Worm (Caenorhabditis elegans) whole organism, late embryonic: Measurements from ENCODE around the gene odr-8.

ENCODE experiments used
- Y22D7AL.16 ChIP-seq: sonication (generic microtip); optimal IDR thresholded peaks from 2 replicates; lab custom pipeline; 2016; ENCODE audit warnings: missing genetic modification characterization, missing compliant biosample characterization
- ama-1 ChIP-seq: fragments of 150-350 bp; optimal IDR thresholded peaks from 2 replicates; lab custom pipeline; 2014
- ceh-30 ChIP-seq: fragments of 150-350 bp; optimal IDR thresholded peaks from 2 replicates; lab custom pipeline; 2014; ENCODE audit warnings: missing biosample characterization, missing genetic modification characterization
- ceh-9 ChIP-seq: sonication (generic microtip); optimal IDR thresholded peaks from 2 replicates; lab custom pipeline; 2016; ENCODE audit warnings: mild to moderate bottlenecking, missing genetic modification characterization, inconsistent platforms, missing compliant biosample characterization
- elt-2 ChIP-seq: sonication (generic microtip); optimal IDR thresholded peaks from 2 replicates; lab custom pipeline; 2016; ENCODE audit warnings: missing genetic modification reagents, missing genetic modification characterization, missing compliant biosample characterization
- lin-11 ChIP-seq: fragments of 200-800 bp; sonication (Bioruptor generic); optimal IDR thresholded peaks from 2 replicates; lab custom pipeline; 2018; ENCODE audit warnings: mild to moderate bottlenecking, missing genetic modification characterization, missing compliant biosample characterization
- pha-4 ChIP-seq: fragments of 150-350 bp; optimal IDR thresholded peaks from 2 replicates; lab custom pipeline; 2018; ENCODE audit warnings: missing biosample characterization, missing genetic modification reagents, missing genetic modification characterization
- pros-1 ChIP-seq: fragments of 150-350 bp; optimal IDR thresholded peaks from 2 replicates; lab custom pipeline; 2014; ENCODE audit warnings: missing biosample characterization, missing genetic modification reagents, missing genetic modification characterization
- rnt-1 ChIP-seq: sonication (generic microtip); optimal IDR thresholded peaks from 2 replicates; lab custom pipeline; 2016; ENCODE audit warnings: missing genetic modification characterization, missing compliant biosample characterization
- tbx-2 ChIP-seq: sonication (generic microtip); optimal IDR thresholded peaks from 2 replicates; lab custom pipeline; 2016; ENCODE audit warnings: missing genetic modification characterization, missing compliant biosample characterization
- unc-86 ChIP-seq: sonication (generic microtip); optimal IDR thresholded peaks from 2 replicates; lab custom pipeline; 2016; ENCODE audit warnings: missing genetic modification characterization, missing compliant biosample characterization

- TF ChIP-seq lin-11, result no peak
- no peak for TF ChIP-seq tbx-2 (tag; lab: Kevin White, UChicago)
- no peak for TF ChIP-seq pros-1 (tag; lab: Kevin White, UChicago)
- no peak for TF ChIP-seq ceh-30 (tag; lab: Kevin White, UChicago)
- no peak for TF ChIP-seq rnt-1 (tag; lab: Kevin White, UChicago)
- no peak for TF ChIP-seq ama-1 (lab: Kevin White, UChicago)
- no peak for TF ChIP-seq pha-4 (tag; lab: Kevin White, UChicago)
- TF ChIP-seq unc-86 (tag; lab: Kevin White, UChicago), result no peak
- TF ChIP-seq elt-2 (tag; lab: Kevin White, UChicago), result no peak
- TF ChIP-seq ceh-9 (tag; lab: Kevin White, UChicago), result no peak
- no peak for TF ChIP-seq Y22D7AL.16
Measured at ce11 chrIV:6535908-6536307, 46.6 kb downstream of the odr-8 start, which contains the start of gene C01G5.3.
